Worm (Caenorhabditis elegans) whole organism, L4 larva: ENCODE data around the gene ZK1086.2.

Experiments used
- F10B5.3 ChIP-seq: sonication (generic microtip); optimal IDR thresholded peaks from 2 replicates; lab custom pipeline; 2016; ENCODE audit warnings: mild to moderate bottlenecking, missing genetic modification characterization, missing compliant biosample characterization
- F37D6.2 ChIP-seq: sonication (generic microtip); optimal IDR thresholded peaks from 2 replicates; lab custom pipeline; 2016; ENCODE audit warnings: mild to moderate bottlenecking, missing genetic modification characterization, missing compliant biosample characterization
- F44E2.7 ChIP-seq: fragments of 200-800 bp; sonication (Bioruptor generic); IDR thresholded peaks from 2 replicates; pipeline ENCODE4 v2.1.2; 2022; ENCODE audit warnings: missing genetic modification characterization, missing compliant biosample characterization
- F49E8.2 ChIP-seq: sonication (generic microtip); optimal IDR thresholded peaks from 2 replicates; lab custom pipeline; 2016; ENCODE audit warnings: missing compliant biosample characterization, mild to moderate bottlenecking, missing genetic modification characterization, borderline replicate concordance
- T20F7.1 ChIP-seq: fragments of 200-800 bp; sonication (Bioruptor generic); optimal IDR thresholded peaks from 2 replicates; lab custom pipeline; 2018; ENCODE audit warnings: mild to moderate bottlenecking, missing genetic modification characterization, missing compliant biosample characterization
- Y5F2A.4 ChIP-seq: fragments of 200-800 bp; sonication (Bioruptor generic); optimal IDR thresholded peaks from 2 replicates; lab custom pipeline; 2018; ENCODE audit warnings: mild to moderate bottlenecking, missing genetic modification characterization, missing compliant biosample characterization
- ZK546.5 ChIP-seq, 2 experiments: sonication (generic microtip); optimal IDR thresholded peaks; 2 replicates each; lab custom pipeline; 2017; ENCODE audit warnings: missing biosample characterization in 2 of 2, missing genetic modification characterization in 2 of 2
- ama-1 ChIP-seq: fragments of 150-350 bp; optimal IDR thresholded peaks from 2 replicates; lab custom pipeline; 2014; ENCODE audit warnings: inconsistent platforms, mixed read lengths
- ceh-44 ChIP-seq: fragments of 200-800 bp; sonication (Bioruptor generic); IDR thresholded peaks from 2 replicates; pipeline ENCODE4 v1.3.6; 2022; ENCODE audit warnings: missing genetic modification reagents, missing genetic modification characterization, missing compliant biosample characterization
- ces-1 ChIP-seq: fragments of 150-350 bp; sonication (generic microtip); optimal IDR thresholded peaks from 4 replicates; lab custom pipeline; 2014; ENCODE audit warnings: missing biosample characterization, missing genetic modification reagents, missing genetic modification characterization
- cey-2 ChIP-seq: sonication (generic microtip); optimal IDR thresholded peaks from 3 replicates; lab custom pipeline; 2017; ENCODE audit warnings: missing genetic modification characterization, mild to moderate bottlenecking, missing compliant biosample characterization, antibody characterized with exemption, borderline replicate concordance; ENCODE audit not compliant: insufficient read depth
- ctbp-1 ChIP-seq: fragments of 200-800 bp; sonication (Bioruptor generic); IDR thresholded peaks from 2 replicates; pipeline ENCODE4 v1.3.6; 2022; ENCODE audit warnings: missing genetic modification reagents, missing genetic modification characterization, missing compliant biosample characterization
- daf-16 ChIP-seq, 3 experiments: sonication (generic microtip); optimal IDR thresholded peaks; 2 replicates each; lab custom pipeline; 2016 to 2017; ENCODE audit warnings: missing genetic modification characterization in 3 of 3, missing genetic modification reagents in 3 of 3, mild to moderate bottlenecking in 2 of 3, missing compliant biosample characterization in 2 of 3, missing biosample characterization in 1 of 3, moderate library complexity in 1 of 3
- daf-19 ChIP-seq: fragments of 200-800 bp; sonication (Bioruptor generic); conservative IDR thresholded peaks from 2 replicates; pipeline ENCODE4 v1.3.6; 2022; ENCODE audit warnings: missing genetic modification characterization, missing compliant biosample characterization
- dmd-6 ChIP-seq: fragments of 200-800 bp; sonication (Bioruptor generic); IDR thresholded peaks from 2 replicates; pipeline ENCODE4 v1.3.6; 2022; ENCODE audit warnings: missing genetic modification reagents, missing genetic modification characterization, missing compliant biosample characterization
- dpl-1 ChIP-seq: fragments of 150-350 bp; optimal IDR thresholded peaks from 2 replicates; lab custom pipeline; 2014; ENCODE audit warnings: missing biosample characterization, missing genetic modification reagents, missing genetic modification characterization
- duxl-1 ChIP-seq: sonication (generic microtip); optimal IDR thresholded peaks from 2 replicates; lab custom pipeline; 2016; ENCODE audit warnings: mild to moderate bottlenecking, missing genetic modification characterization, moderate library complexity, missing compliant biosample characterization; ENCODE audit not compliant: poor library complexity
- egl-27 ChIP-seq: sonication (generic microtip); optimal IDR thresholded peaks from 3 replicates; lab custom pipeline; 2017; ENCODE audit warnings: missing biosample characterization, missing genetic modification reagents, missing genetic modification characterization
- egl-43 ChIP-seq: fragments of 200-800 bp; sonication (Bioruptor generic); IDR thresholded peaks from 2 replicates; pipeline ENCODE4 v1.3.6; 2022; ENCODE audit warnings: missing genetic modification reagents, missing genetic modification characterization, missing compliant biosample characterization
- fkh-10 ChIP-seq: fragments of 150-350 bp; optimal IDR thresholded peaks from 2 replicates; lab custom pipeline; 2014; ENCODE audit warnings: missing biosample characterization, missing genetic modification reagents, missing genetic modification characterization
- hlh-11 ChIP-seq: fragments of 200-800 bp; sonication (Bioruptor generic); optimal IDR thresholded peaks from 2 replicates; lab custom pipeline; 2018; ENCODE audit warnings: mild to moderate bottlenecking, missing genetic modification characterization, missing compliant biosample characterization
- hlh-30 ChIP-seq: sonication (generic microtip); optimal IDR thresholded peaks from 2 replicates; lab custom pipeline; 2017; ENCODE audit warnings: antibody characterized with exemption, mild to moderate bottlenecking, missing genetic modification characterization, missing compliant biosample characterization; ENCODE audit not compliant: insufficient read depth
- hmg-1.1 ChIP-seq: fragments of 200-800 bp; sonication (Bioruptor generic); IDR thresholded peaks from 2 replicates; pipeline ENCODE4 v1.3.6; 2022; ENCODE audit warnings: missing genetic modification reagents, missing genetic modification characterization, missing compliant biosample characterization
- lin-1 ChIP-seq: fragments of 200-800 bp; sonication (Bioruptor generic); IDR thresholded peaks from 2 replicates; pipeline ENCODE4 v1.3.6; 2022; ENCODE audit warnings: missing genetic modification reagents, missing genetic modification characterization, missing compliant biosample characterization
- lin-13 ChIP-seq: fragments of 150-350 bp; optimal IDR thresholded peaks from 2 replicates; lab custom pipeline; 2014; ENCODE audit warnings: missing biosample characterization, missing genetic modification reagents, missing genetic modification characterization
- lin-38 ChIP-seq: fragments of 200-800 bp; sonication (Bioruptor generic); IDR thresholded peaks from 2 replicates; pipeline ENCODE4 v1.3.6; 2022; ENCODE audit warnings: missing genetic modification reagents, missing genetic modification characterization, missing compliant biosample characterization
- lin-39 ChIP-seq: fragments of 150-350 bp; optimal IDR thresholded peaks from 2 replicates; lab custom pipeline; 2014; ENCODE audit warnings: missing biosample characterization, missing genetic modification reagents, missing genetic modification characterization
- lir-3 ChIP-seq: sonication (generic microtip); optimal IDR thresholded peaks from 2 replicates; lab custom pipeline; 2016; ENCODE audit warnings: mild to moderate bottlenecking, missing genetic modification characterization, missing compliant biosample characterization
- lsy-2 ChIP-seq, 2 experiments: fragments of 150-350 bp in 1 of 2; sonication (generic microtip) in 1 of 2; optimal IDR thresholded peaks; 2 replicates each; lab custom pipeline; 2014 to 2017; ENCODE audit warnings: missing biosample characterization in 2 of 2, missing genetic modification characterization in 2 of 2
- mdl-1 ChIP-seq, 2 experiments: fragments of 150-350 bp in 1 of 2; sonication (generic microtip) in 1 of 2; optimal IDR thresholded peaks; 2 replicates each; lab custom pipeline; 2014 to 2017; ENCODE audit warnings: missing biosample characterization in 2 of 2, missing genetic modification characterization in 2 of 2
- mep-1 ChIP-seq: fragments of 150-350 bp; sonication (generic microtip); optimal IDR thresholded peaks from 3 replicates; lab custom pipeline; 2014; ENCODE audit warnings: missing biosample characterization, missing genetic modification characterization
- mes-2 ChIP-seq: sonication (generic microtip); optimal IDR thresholded peaks from 2 replicates; lab custom pipeline; 2016; ENCODE audit warnings: missing genotype, mild to moderate bottlenecking, missing genetic modification characterization, missing compliant biosample characterization; ENCODE audit not compliant: poor library complexity, severe bottlenecking
- mxl-2 ChIP-seq: fragments of 200-800 bp; sonication (Bioruptor generic); conservative IDR thresholded peaks from 2 replicates; pipeline ENCODE4 v1.3.6; 2022; ENCODE audit warnings: missing genetic modification reagents, missing genetic modification characterization, missing compliant biosample characterization
- mxl-3 ChIP-seq: fragments of 200-800 bp; sonication (Bioruptor generic); optimal IDR thresholded peaks from 2 replicates; lab custom pipeline; 2018; ENCODE audit warnings: mild to moderate bottlenecking, missing genetic modification characterization, missing compliant biosample characterization
- nhr-11 ChIP-seq: fragments of 150-350 bp; optimal IDR thresholded peaks from 2 replicates; lab custom pipeline; 2014; ENCODE audit warnings: missing biosample characterization, missing genetic modification characterization
- nhr-111 ChIP-seq: fragments of 200-800 bp; sonication (Bioruptor generic); optimal IDR thresholded peaks from 2 replicates; lab custom pipeline; 2018; ENCODE audit warnings: mild to moderate bottlenecking, missing genetic modification characterization, missing compliant biosample characterization
- nhr-237 ChIP-seq: sonication (generic microtip); optimal IDR thresholded peaks from 2 replicates; lab custom pipeline; 2017; ENCODE audit warnings: missing biosample characterization, missing genetic modification characterization
- nhr-28 ChIP-seq: fragments of 150-350 bp; optimal IDR thresholded peaks from 2 replicates; lab custom pipeline; 2014; ENCODE audit warnings: missing biosample characterization, missing genetic modification characterization
- nhr-6 ChIP-seq: fragments of 150-350 bp; optimal IDR thresholded peaks from 2 replicates; lab custom pipeline; 2014; ENCODE audit warnings: missing biosample characterization, missing genetic modification characterization
- pha-4 ChIP-seq, 2 experiments: fragments of 150-350 bp in 1 of 2; fragments of 200-800 bp in 1 of 2; sonication (Bioruptor generic) in 1 of 2; IDR thresholded peaks in 1 of 2; optimal IDR thresholded peaks in 1 of 2; 2 replicates each; pipeline versions ENCODE4 v1.3.6 to Lab custom; 2014 to 2022; ENCODE audit warnings: missing genetic modification characterization in 2 of 2, missing genetic modification reagents in 2 of 2, missing biosample characterization in 1 of 2, missing compliant biosample characterization in 1 of 2
- pqm-1 ChIP-seq: sonication (generic microtip); optimal IDR thresholded peaks from 2 replicates; lab custom pipeline; 2017; ENCODE audit warnings: missing biosample characterization, missing genetic modification characterization
- rbr-2 ChIP-seq: sonication (generic microtip); optimal IDR thresholded peaks from 2 replicates; lab custom pipeline; 2016; ENCODE audit warnings: missing genotype, missing genetic modification characterization, missing compliant biosample characterization
- skn-1 ChIP-seq: fragments of 150-350 bp; optimal IDR thresholded peaks from 2 replicates; lab custom pipeline; 2014; ENCODE audit warnings: missing biosample characterization, missing genetic modification characterization
- snpc-4 ChIP-seq: fragments of 150-350 bp; optimal IDR thresholded peaks from 2 replicates; lab custom pipeline; 2014; ENCODE audit warnings: missing biosample characterization, missing genetic modification characterization
- tra-1 ChIP-seq: fragments of 200-800 bp; sonication (Bioruptor generic); IDR thresholded peaks from 2 replicates; pipeline ENCODE4 v1.3.6; 2022; ENCODE audit warnings: missing genetic modification reagents, missing genetic modification characterization, missing compliant biosample characterization
- unc-62 ChIP-seq, 3 experiments: fragments of 150-350 bp in 1 of 3; sonication (generic microtip); optimal IDR thresholded peaks in 2 of 3; peaks in 1 of 3; 1 replicate in 1 of 3; 2 replicates in 2 of 3; lab custom pipeline; 2014 to 2017; ENCODE audit warnings: missing biosample characterization in 3 of 3, missing genetic modification characterization in 3 of 3, missing genetic modification reagents in 3 of 3, missing genotype in 1 of 3
- zfp-3 ChIP-seq: fragments of 200-800 bp; sonication (Bioruptor generic); conservative IDR thresholded peaks from 2 replicates; pipeline ENCODE4 v1.3.6; 2022; ENCODE audit warnings: missing genetic modification reagents, missing genetic modification characterization, missing compliant biosample characterization

ZK1086.2 gene

ce11 chrX:13768562-13768961, 24.9 kb downstream of the ZK1086.2 start:
- TF ChIP-seq hmg-1.1 (GFP tag; lab: Robert Waterston, UW) (0 out of 2 replicates have a peak, but pooled peaks have one; percentile 34), nhr-11 (tag; lab: Kevin White, UChicago) (no peak), lin-39 (tag; lab: Kevin White, UChicago) (peak; percentile 35), nhr-6 (tag; lab: Kevin White, UChicago) (no peak), lsy-2 (tag; optimal IDR thresholded peaks at IDR 0.05; lab: Kevin White, UChicago) (peak; percentile 32 to 64), nhr-28 (no peak), dpl-1 (no peak), mdl-1 (tag; optimal IDR thresholded peaks at IDR 0.05; lab: Kevin White, UChicago) (peak in 1 of 2 experiments; percentile 45), nhr-111 (GFP tag; lab: Kevin White, UChicago) (no peak), mxl-3 (peak; percentile 7), tra-1 (GFP tag; lab: Robert Waterston, UW) (0 out of 2 replicates have a peak, but pooled peaks have one; percentile 37), ces-1 (peak; percentile 49), fkh-10 (GFP tag; lab: Kevin White, UChicago) (peak; percentile 96), daf-16 (GFP tag; optimal IDR thresholded peaks at IDR 0.05; lab: Kevin White, UChicago) (no peak), daf-16 (tag; optimal IDR thresholded peaks at IDR 0.05; lab: Kevin White, UChicago) (peak; percentile 6), T20F7.1 (GFP tag; lab: Kevin White, UChicago) (no peak), zfp-3 (GFP tag; lab: Robert Waterston, UW) (no peak), daf-19 (no peak), lir-3 (tag; lab: Kevin White, UChicago) (no peak), lin-38 (GFP tag; lab: Robert Waterston, UW) (0 out of 2 replicates have a peak, but pooled peaks have one; percentile 23), dmd-6 (GFP tag; lab: Robert Waterston, UW) (peak; percentile 44), ama-1 (peak; percentile 16), skn-1 (tag; lab: Kevin White, UChicago) (no peak), pha-4 (GFP tag; IDR thresholded peaks at IDR 0.05; lab: Robert Waterston, UW) (no peak), pha-4 (tag; optimal IDR thresholded peaks at IDR 0.05; lab: Kevin White, UChicago) (no peak), unc-62 (GFP tag; optimal IDR thresholded peaks at IDR 0.05 in 1 of 2; lab: Kevin White, UChicago) (peak in 1 of 2 experiments; percentile 50), unc-62 (tag; optimal IDR thresholded peaks at IDR 0.05; lab: Kevin White, UChicago) (no peak), rbr-2 (tag; lab: Kevin White, UChicago) (peak; percentile 18), ctbp-1 (GFP tag; lab: Robert Waterston, UW) (peak; percentile 56), hlh-11 (peak; percentile 22), hlh-30 (tag; lab: Kevin White, UChicago) (peak; percentile 36), cey-2 (tag; lab: Kevin White, UChicago) (no peak), snpc-4 (tag; lab: Kevin White, UChicago) (no peak), egl-43 (GFP tag; lab: Robert Waterston, UW) (no peak), mep-1 (peak; percentile 47)

DNA sequence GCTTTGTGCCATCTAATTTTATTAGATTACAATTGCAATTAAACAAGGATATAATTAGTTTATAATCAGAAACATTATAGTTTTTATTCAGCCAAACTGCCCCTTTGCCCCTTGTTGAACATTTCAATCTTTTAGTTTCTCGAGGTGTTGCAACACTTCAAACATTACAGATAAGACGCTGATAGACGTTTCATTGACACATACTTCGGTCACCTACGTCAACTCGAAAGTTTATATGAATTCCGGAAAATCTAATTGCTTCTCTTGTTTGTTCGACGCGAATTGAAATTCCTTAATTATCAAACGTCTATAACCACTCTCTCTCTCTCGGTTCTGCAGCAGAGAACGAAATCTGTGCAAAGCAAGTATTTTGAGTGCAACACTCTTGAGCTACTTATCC, 26.1 kb downstream of the ZK1086.2 start:
- TF ChIP-seq nhr-237 (tag; lab: Kevin White, UChicago) (no peak), lin-13 (GFP tag; lab: Kevin White, UChicago) (no peak), mxl-2 (GFP tag; lab: Robert Waterston, UW) (no peak), fkh-10 (GFP tag; lab: Kevin White, UChicago) (no peak), nhr-6 (tag; lab: Kevin White, UChicago) (no peak), F37D6.2 (tag; lab: Kevin White, UChicago) (no peak), pha-4 (GFP tag; IDR thresholded peaks at IDR 0.05; lab: Robert Waterston, UW) (peak; percentile 36; the same call in 1 of the 2 replicates), pha-4 (tag; optimal IDR thresholded peaks at IDR 0.05; lab: Kevin White, UChicago) (no peak), unc-62 (GFP tag; optimal IDR thresholded peaks at IDR 0.05 in 1 of 2; lab: Kevin White, UChicago) (peak in 1 of 2 experiments; percentile 64), unc-62 (tag; optimal IDR thresholded peaks at IDR 0.05; lab: Kevin White, UChicago) (no peak), F49E8.2 (tag; lab: Kevin White, UChicago) (no peak), duxl-1 (tag; lab: Kevin White, UChicago) (no peak), ZK546.5 (tag; optimal IDR thresholded peaks at IDR 0.05; lab: Kevin White, UChicago) (no peak), lir-3 (tag; lab: Kevin White, UChicago) (no peak), lin-1 (GFP tag; lab: Robert Waterston, UW) (no peak), F10B5.3 (tag; lab: Kevin White, UChicago) (no peak), Y5F2A.4 (no peak), daf-19 (no peak), zfp-3 (GFP tag; lab: Robert Waterston, UW) (no peak), egl-27 (tag; lab: Kevin White, UChicago) (no peak), mes-2 (tag; lab: Kevin White, UChicago) (no peak), ceh-44 (GFP tag; lab: Robert Waterston, UW) (no peak), F44E2.7 (GFP tag; lab: Robert Waterston, UW) (no peak), T20F7.1 (GFP tag; lab: Kevin White, UChicago) (no peak), pqm-1 (peak; percentile 29)
